Worm (Caenorhabditis elegans) whole organism, L4 larva: ENCODE measurements around the gene ccz-1.

Source experiments
- F10B5.3 ChIP-seq: sonication (generic microtip); optimal IDR thresholded peaks from 2 replicates; lab custom pipeline; 2016; ENCODE audit warnings: mild to moderate bottlenecking, missing genetic modification characterization, missing compliant biosample characterization
- F26F4.8 ChIP-seq: fragments of 200-800 bp; sonication (Bioruptor generic); conservative IDR thresholded peaks from 2 replicates; pipeline ENCODE4 v1.3.6; 2022; ENCODE audit warnings: missing genetic modification characterization, missing compliant biosample characterization
- F37D6.2 ChIP-seq: sonication (generic microtip); optimal IDR thresholded peaks from 2 replicates; lab custom pipeline; 2016; ENCODE audit warnings: mild to moderate bottlenecking, missing genetic modification characterization, missing compliant biosample characterization
- F49E8.2 ChIP-seq: sonication (generic microtip); optimal IDR thresholded peaks from 2 replicates; lab custom pipeline; 2016; ENCODE audit warnings: missing compliant biosample characterization, mild to moderate bottlenecking, missing genetic modification characterization, borderline replicate concordance
- T20F7.1 ChIP-seq: fragments of 200-800 bp; sonication (Bioruptor generic); optimal IDR thresholded peaks from 2 replicates; lab custom pipeline; 2018; ENCODE audit warnings: mild to moderate bottlenecking, missing genetic modification characterization, missing compliant biosample characterization
- Y105C5A.15 ChIP-seq: fragments of 200-800 bp; sonication (Bioruptor generic); IDR thresholded peaks from 2 replicates; pipeline ENCODE4 v1.3.6; 2022; ENCODE audit warnings: missing genetic modification characterization, missing compliant biosample characterization
- Y48G9A.11 ChIP-seq: fragments of 200-800 bp; sonication (Bioruptor generic); IDR thresholded peaks from 2 replicates; pipeline ENCODE4 v1.3.6; 2022; ENCODE audit warnings: missing genetic modification reagents, missing genetic modification characterization, missing compliant biosample characterization
- aha-1 ChIP-seq: fragments of 150-350 bp; peaks from one replicate; lab custom pipeline; 2014; ENCODE audit warnings: missing biosample characterization, missing genetic modification characterization
- ama-1 ChIP-seq: fragments of 150-350 bp; optimal IDR thresholded peaks from 2 replicates; lab custom pipeline; 2014; ENCODE audit warnings: inconsistent platforms, mixed read lengths
- ceh-28 ChIP-seq: fragments of 150-350 bp; optimal IDR thresholded peaks from 2 replicates; lab custom pipeline; 2014; ENCODE audit warnings: missing biosample characterization, missing genetic modification reagents, missing genetic modification characterization
- ces-1 ChIP-seq: fragments of 150-350 bp; sonication (generic microtip); optimal IDR thresholded peaks from 4 replicates; lab custom pipeline; 2014; ENCODE audit warnings: missing biosample characterization, missing genetic modification reagents, missing genetic modification characterization
- ctbp-1 ChIP-seq: fragments of 200-800 bp; sonication (Bioruptor generic); IDR thresholded peaks from 2 replicates; pipeline ENCODE4 v1.3.6; 2022; ENCODE audit warnings: missing genetic modification reagents, missing genetic modification characterization, missing compliant biosample characterization
- egl-27 ChIP-seq: sonication (generic microtip); optimal IDR thresholded peaks from 3 replicates; lab custom pipeline; 2017; ENCODE audit warnings: missing biosample characterization, missing genetic modification reagents, missing genetic modification characterization
- fkh-10 ChIP-seq: fragments of 150-350 bp; optimal IDR thresholded peaks from 2 replicates; lab custom pipeline; 2014; ENCODE audit warnings: missing biosample characterization, missing genetic modification reagents, missing genetic modification characterization
- fos-1 ChIP-seq: fragments of 150-350 bp; optimal IDR thresholded peaks from 2 replicates; lab custom pipeline; 2014; ENCODE audit warnings: missing biosample characterization, missing genetic modification characterization
- hif-1 ChIP-seq, 2 experiments: sonication (generic microtip); optimal IDR thresholded peaks; 2 replicates each; lab custom pipeline; 2016 to 2017; ENCODE audit warnings: missing compliant biosample characterization in 2 of 2, missing genetic modification characterization in 2 of 2, missing genetic modification reagents in 2 of 2, missing genotype in 2 of 2, mild to moderate bottlenecking in 1 of 2
- hlh-11 ChIP-seq: fragments of 200-800 bp; sonication (Bioruptor generic); optimal IDR thresholded peaks from 2 replicates; lab custom pipeline; 2018; ENCODE audit warnings: mild to moderate bottlenecking, missing genetic modification characterization, missing compliant biosample characterization
- hlh-30 ChIP-seq: sonication (generic microtip); optimal IDR thresholded peaks from 2 replicates; lab custom pipeline; 2017; ENCODE audit warnings: antibody characterized with exemption, mild to moderate bottlenecking, missing genetic modification characterization, missing compliant biosample characterization; ENCODE audit not compliant: insufficient read depth
- jun-1 ChIP-seq: fragments of 150-350 bp; optimal IDR thresholded peaks from 2 replicates; lab custom pipeline; 2014; ENCODE audit warnings: missing biosample characterization, missing genetic modification reagents, missing genetic modification characterization
- lim-7 ChIP-seq: fragments of 200-800 bp; sonication (Bioruptor generic); IDR thresholded peaks from 2 replicates; pipeline ENCODE4 v1.3.6; 2022; ENCODE audit warnings: missing genetic modification characterization, missing compliant biosample characterization
- lin-38 ChIP-seq: fragments of 200-800 bp; sonication (Bioruptor generic); IDR thresholded peaks from 2 replicates; pipeline ENCODE4 v1.3.6; 2022; ENCODE audit warnings: missing genetic modification reagents, missing genetic modification characterization, missing compliant biosample characterization
- lin-39 ChIP-seq: fragments of 150-350 bp; optimal IDR thresholded peaks from 2 replicates; lab custom pipeline; 2014; ENCODE audit warnings: missing biosample characterization, missing genetic modification reagents, missing genetic modification characterization
- mdt-29 ChIP-seq: fragments of 200-800 bp; sonication (Bioruptor generic); IDR thresholded peaks from 2 replicates; pipeline ENCODE4 v1.3.6; 2022; ENCODE audit warnings: missing genetic modification reagents, missing genetic modification characterization, missing compliant biosample characterization
- mep-1 ChIP-seq: fragments of 150-350 bp; sonication (generic microtip); optimal IDR thresholded peaks from 3 replicates; lab custom pipeline; 2014; ENCODE audit warnings: missing biosample characterization, missing genetic modification characterization
- mes-2 ChIP-seq: sonication (generic microtip); optimal IDR thresholded peaks from 2 replicates; lab custom pipeline; 2016; ENCODE audit warnings: missing genotype, mild to moderate bottlenecking, missing genetic modification characterization, missing compliant biosample characterization; ENCODE audit not compliant: poor library complexity, severe bottlenecking
- mxl-2 ChIP-seq: fragments of 200-800 bp; sonication (Bioruptor generic); conservative IDR thresholded peaks from 2 replicates; pipeline ENCODE4 v1.3.6; 2022; ENCODE audit warnings: missing genetic modification reagents, missing genetic modification characterization, missing compliant biosample characterization
- nhr-11 ChIP-seq: fragments of 150-350 bp; optimal IDR thresholded peaks from 2 replicates; lab custom pipeline; 2014; ENCODE audit warnings: missing biosample characterization, missing genetic modification characterization
- nhr-111 ChIP-seq: fragments of 200-800 bp; sonication (Bioruptor generic); optimal IDR thresholded peaks from 2 replicates; lab custom pipeline; 2018; ENCODE audit warnings: mild to moderate bottlenecking, missing genetic modification characterization, missing compliant biosample characterization
- nhr-28 ChIP-seq: fragments of 150-350 bp; optimal IDR thresholded peaks from 2 replicates; lab custom pipeline; 2014; ENCODE audit warnings: missing biosample characterization, missing genetic modification characterization
- nhr-41 ChIP-seq: fragments of 200-800 bp; sonication (Bioruptor generic); IDR thresholded peaks from 2 replicates; pipeline ENCODE4 v1.3.6; 2022; ENCODE audit warnings: missing genetic modification reagents, missing genetic modification characterization, missing compliant biosample characterization
- nhr-42 ChIP-seq: fragments of 200-800 bp; sonication (Bioruptor generic); IDR thresholded peaks from 2 replicates; pipeline ENCODE4 v1.3.6; 2022; ENCODE audit warnings: missing genetic modification characterization, missing compliant biosample characterization
- nhr-6 ChIP-seq: fragments of 150-350 bp; optimal IDR thresholded peaks from 2 replicates; lab custom pipeline; 2014; ENCODE audit warnings: missing biosample characterization, missing genetic modification characterization
- pha-4 ChIP-seq, 2 experiments: fragments of 150-350 bp in 1 of 2; fragments of 200-800 bp in 1 of 2; sonication (Bioruptor generic) in 1 of 2; IDR thresholded peaks in 1 of 2; optimal IDR thresholded peaks in 1 of 2; 2 replicates each; pipeline versions ENCODE4 v1.3.6 to Lab custom; 2014 to 2022; ENCODE audit warnings: missing genetic modification characterization in 2 of 2, missing genetic modification reagents in 2 of 2, missing biosample characterization in 1 of 2, missing compliant biosample characterization in 1 of 2
- set-16 ChIP-seq: fragments of 200-800 bp; sonication (Bioruptor generic); IDR thresholded peaks from 2 replicates; pipeline ENCODE4 v1.3.6; 2022; ENCODE audit warnings: missing genetic modification reagents, missing genetic modification characterization, missing compliant biosample characterization
- tag-97 ChIP-seq: fragments of 200-800 bp; sonication (Bioruptor generic); IDR thresholded peaks from 2 replicates; pipeline ENCODE4 v1.3.6; 2022; ENCODE audit warnings: missing genetic modification characterization, missing compliant biosample characterization
- tra-1 ChIP-seq: fragments of 200-800 bp; sonication (Bioruptor generic); IDR thresholded peaks from 2 replicates; pipeline ENCODE4 v1.3.6; 2022; ENCODE audit warnings: missing genetic modification reagents, missing genetic modification characterization, missing compliant biosample characterization
- unc-39 ChIP-seq: sonication (generic microtip); optimal IDR thresholded peaks from 2 replicates; lab custom pipeline; 2017; ENCODE audit warnings: missing biosample characterization, missing genetic modification characterization
- unc-62 ChIP-seq, 3 experiments: fragments of 150-350 bp in 1 of 3; sonication (generic microtip); optimal IDR thresholded peaks in 2 of 3; peaks in 1 of 3; 1 replicate in 1 of 3; 2 replicates in 2 of 3; lab custom pipeline; 2014 to 2017; ENCODE audit warnings: missing biosample characterization in 3 of 3, missing genetic modification characterization in 3 of 3, missing genetic modification reagents in 3 of 3, missing genotype in 1 of 3
- zag-1 ChIP-seq: fragments of 150-350 bp; optimal IDR thresholded peaks from 2 replicates; lab custom pipeline; 2014; ENCODE audit warnings: missing biosample characterization, missing genetic modification characterization
- zfp-2 ChIP-seq: sonication (generic microtip); optimal IDR thresholded peaks from 2 replicates; lab custom pipeline; 2016; ENCODE audit warnings: mild to moderate bottlenecking, missing genetic modification characterization, missing compliant biosample characterization
- zip-11 ChIP-seq: fragments of 200-800 bp; sonication (Bioruptor generic); IDR thresholded peaks from 2 replicates; pipeline ENCODE4 v1.3.6; 2022; ENCODE audit warnings: missing genetic modification characterization, missing compliant biosample characterization
- zip-2 ChIP-seq: fragments of 150-350 bp; optimal IDR thresholded peaks from 2 replicates; lab custom pipeline; 2014; ENCODE audit warnings: missing biosample characterization, missing genetic modification characterization

The ccz-1 gene

ce11 chrV:13671911-13672639 is 6.6 kb upstream of the ccz-1 start, which contains the start of the genes mip-2 and F58G11.4:
TSS of gene mip-2 (minus strand) at chrV:13671958.
TSS of gene F58G11.4 (plus strand) at chrV:13672589.
- TF ChIP-seq Y48G9A.11 (GFP tag; lab: Robert Waterston, UW) (peak; percentile 59), tra-1 (no peak), aha-1 (peak; percentile 62), T20F7.1 (no peak), jun-1 (no peak), unc-62 (GFP tag; optimal IDR thresholded peaks at IDR 0.05 in 1 of 2; lab: Kevin White, UChicago) (peak in 1 of 2 experiments; percentile 49), unc-62 (tag; optimal IDR thresholded peaks at IDR 0.05; lab: Kevin White, UChicago) (no peak)
- TF ChIP-seq, all 104 proteins: peak for 3

ce11 chrV:13679859-13680258 is 1.2 kb downstream of the ccz-1 start:
- TF ChIP-seq mxl-2 (GFP tag; lab: Robert Waterston, UW) = no peak
- TF ChIP-seq aha-1 = peak; percentile 96

ce11 chrV:13681445-13681844 is 2.8 kb downstream of the ccz-1 start:
- no peak for TF ChIP-seq lin-39 (tag; lab: Kevin White, UChicago)
- no peak for TF ChIP-seq pha-4 (GFP tag; IDR thresholded peaks at IDR 0.05; lab: Robert Waterston, UW)
- TF ChIP-seq pha-4 (tag; optimal IDR thresholded peaks at IDR 0.05; lab: Kevin White, UChicago) = no peak
- no peak for TF ChIP-seq zfp-2 (tag; lab: Kevin White, UChicago)
- TF ChIP-seq ctbp-1 = 0 out of 2 replicates have a peak, but pooled peaks have one; percentile 10
- TF ChIP-seq fos-1 = no peak
- no peak for TF ChIP-seq nhr-28 (tag; lab: Kevin White, UChicago)
- TF ChIP-seq F49E8.2 (tag; lab: Kevin White, UChicago) = no peak
- no peak for TF ChIP-seq tra-1
- no peak for TF ChIP-seq nhr-6 (tag; lab: Kevin White, UChicago)
- no peak for TF ChIP-seq F37D6.2
- no peak for TF ChIP-seq hif-1 (tag; optimal IDR thresholded peaks at IDR 0.05; lab: Kevin White, UChicago)
- no peak for TF ChIP-seq zip-2 (tag; lab: Kevin White, UChicago)
- TF ChIP-seq mdt-29 (GFP tag; lab: Robert Waterston, UW) = no peak
- no peak for TF ChIP-seq mxl-2 (GFP tag; lab: Robert Waterston, UW)
- no peak for TF ChIP-seq nhr-111
- 0 out of 2 replicates have a peak, but pooled peaks have one; percentile 23 for TF ChIP-seq lin-38 (GFP tag; lab: Robert Waterston, UW)
- TF ChIP-seq set-16 (GFP tag; lab: Robert Waterston, UW) = no peak
- peak; percentile 54 for TF ChIP-seq ces-1 (GFP tag; lab: Kevin White, UChicago)
- TF ChIP-seq egl-27 = no peak
- TF ChIP-seq fkh-10 (GFP tag; lab: Kevin White, UChicago) = peak; percentile 53
- TF ChIP-seq F26F4.8 (GFP tag; lab: Robert Waterston, UW) = no peak
- no peak for TF ChIP-seq hlh-11 (tag; lab: Kevin White, UChicago)

- no peak for TF ChIP-seq mep-1 (tag; lab: Kevin White, UChicago)
- no peak for TF ChIP-seq hlh-30
- no peak for TF ChIP-seq aha-1
- no peak for TF ChIP-seq unc-39
- TF ChIP-seq nhr-42 (GFP tag; lab: Robert Waterston, UW) = no peak
- no peak for TF ChIP-seq ceh-28 (tag; lab: Kevin White, UChicago)
- no peak for TF ChIP-seq lim-7 (GFP tag; lab: Robert Waterston, UW)
- TF ChIP-seq Y105C5A.15 = no peak
- no peak for TF ChIP-seq nhr-41
- no peak for TF ChIP-seq F10B5.3
- no peak for TF ChIP-seq zip-11 (GFP tag; lab: Robert Waterston, UW)
- TF ChIP-seq nhr-11 (tag; lab: Kevin White, UChicago) = no peak
- TF ChIP-seq set-16 (GFP tag; lab: Robert Waterston, UW) = no peak
- no peak for TF ChIP-seq mes-2 (tag; lab: Kevin White, UChicago)
- no peak for TF ChIP-seq zag-1 (tag; lab: Kevin White, UChicago)
- no peak for TF ChIP-seq ama-1
- no peak for TF ChIP-seq tag-97 (GFP tag; lab: Robert Waterston, UW)
These were observed 7.8 kb downstream of the ccz-1 start for ce11 chrV:13686513-13686912.
